Fruit fly (Drosophila melanogaster) Kc167 (cell line): Measurements from ENCODE around the gene Drsl3.

Experiments
- Myc ChIP-seq: fragments of >200 bp; optimal IDR thresholded peaks from 2 replicates; lab custom pipeline; 2017; ENCODE audit warnings: missing external identifiers
- Sin3A ChIP-seq: fragments of >200 bp; optimal IDR thresholded peaks from 2 replicates; lab custom pipeline; 2018; ENCODE audit warnings: missing external identifiers
- h ChIP-seq: fragments of >200 bp; optimal IDR thresholded peaks from 3 replicates; lab custom pipeline; 2018; ENCODE audit warnings: missing external identifiers
- insv ChIP-seq: fragments of >200 bp; optimal IDR thresholded peaks from 3 replicates; lab custom pipeline; 2018; ENCODE audit warnings: missing external identifiers
- psq ChIP-seq: fragments of >200 bp; optimal IDR thresholded peaks from 2 replicates; lab custom pipeline; 2017; ENCODE audit warnings: missing external identifiers
- ttk ChIP-seq: sonication (Bioruptor generic); optimal IDR thresholded peaks from 2 replicates; lab custom pipeline; 2017; ENCODE audit warnings: missing external identifiers

The Drsl3 gene

DNA sequence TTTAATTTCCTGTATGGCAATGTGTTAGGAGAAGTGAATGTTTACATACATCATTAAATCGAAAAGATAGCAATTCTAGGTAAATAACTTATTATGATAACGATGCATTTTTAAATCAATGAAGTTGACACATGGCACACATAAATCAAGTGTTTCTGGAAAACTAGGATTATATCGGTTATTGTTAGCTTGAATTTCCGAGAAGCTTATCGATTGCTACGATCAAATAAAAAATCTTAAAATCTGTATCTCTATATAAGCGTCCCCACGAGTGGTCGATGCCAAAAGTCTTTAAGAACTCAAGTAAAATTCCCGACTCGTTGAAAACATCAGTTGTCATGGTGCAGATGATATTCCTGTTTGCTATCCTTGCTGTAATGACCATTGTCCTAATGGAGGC is at the start of gene Drsl3:
Gene Drsl3, plus strand, starts transcription at position 301 of the 400 bp plus-strand sequence.
- TF ChIP-seq insv (lab: Kevin White, UChicago) (no peak), h (lab: Kevin White, UChicago) (no peak), Sin3A (lab: Kevin White, UChicago) (no peak), ttk (lab: Kevin White, UChicago) (no peak)

DNA sequence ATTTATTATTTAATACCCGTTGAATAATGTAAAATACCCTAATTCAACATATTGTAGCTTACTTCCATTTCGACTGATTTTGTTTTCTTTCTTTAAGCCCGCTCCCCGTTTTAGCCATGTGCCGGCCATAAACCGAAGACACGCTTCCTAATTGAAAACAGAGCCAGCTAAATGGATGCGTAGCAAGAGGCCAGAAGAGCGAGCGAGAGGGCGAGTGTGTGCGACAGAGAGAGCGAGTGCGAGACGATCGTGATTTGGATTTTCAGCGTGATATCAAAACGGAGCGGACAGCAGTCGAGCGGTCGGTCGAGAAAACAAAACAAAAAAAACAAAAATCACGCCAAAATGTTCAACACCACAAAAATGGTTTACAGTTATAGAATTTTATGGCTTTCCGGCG is 48.5 kb upstream of the Drsl3 start:
- no peak for TF ChIP-seq insv (lab: Kevin White, UChicago)

DNA sequence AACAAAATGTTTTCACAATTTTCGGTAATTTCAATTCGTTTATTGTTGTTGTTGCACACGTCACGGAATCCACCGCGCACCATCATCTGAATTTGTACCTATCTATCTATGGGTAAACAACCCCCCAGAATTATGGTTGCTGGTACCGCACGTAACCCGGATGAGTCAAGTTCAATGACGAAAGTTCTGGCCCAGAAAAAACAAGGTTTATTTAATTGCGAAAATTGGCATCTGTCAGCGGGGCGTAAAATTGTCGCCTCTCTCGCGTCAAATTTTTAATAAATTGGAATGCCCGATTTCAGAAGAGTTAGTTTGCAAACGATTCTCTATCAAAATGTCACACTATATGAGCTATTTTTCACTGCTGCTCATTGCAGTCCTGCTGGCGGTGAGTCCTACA is 46.6 kb upstream of the Drsl3 start, which contains the start of gene CG34265:
Gene CG34265, plus strand, starts transcription at position 301 of the 400 bp plus-strand sequence.
- no peak for TF ChIP-seq psq (lab: Kevin White, UChicago)
- no peak for TF ChIP-seq Sin3A (lab: Kevin White, UChicago)
- no peak for TF ChIP-seq ttk (lab: Kevin White, UChicago)
- no peak for TF ChIP-seq Myc (lab: Kevin White, UChicago)
- no peak for TF ChIP-seq h (lab: Kevin White, UChicago)

DNA sequence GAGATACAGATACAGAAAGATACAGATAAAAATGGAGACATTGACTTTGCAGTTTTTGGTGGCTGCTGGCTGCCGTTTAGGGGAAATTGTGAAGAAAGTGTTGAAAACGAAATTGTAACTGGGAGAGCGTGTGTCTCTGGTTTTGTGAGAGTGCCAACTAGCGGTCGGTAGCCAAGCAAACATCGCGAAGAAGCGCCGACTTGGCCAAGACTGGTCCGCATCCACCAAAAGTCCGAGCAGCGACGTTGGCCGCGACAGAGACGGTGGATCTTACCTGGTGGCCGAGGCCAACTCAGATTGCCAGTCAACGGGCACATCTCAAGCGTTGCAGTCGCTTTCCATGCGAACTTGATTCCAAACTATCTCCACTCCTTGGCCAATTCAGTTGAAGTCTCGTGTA is 44.1 kb upstream of the Drsl3 start, which contains the start of gene CG14960:
Gene CG14960, plus strand, starts transcription at position 301 of the 400 bp plus-strand sequence.
- TF ChIP-seq Sin3A (lab: Kevin White, UChicago) (no peak), Myc (lab: Kevin White, UChicago) (no peak), ttk (lab: Kevin White, UChicago) (no peak), psq (lab: Kevin White, UChicago) (no peak), insv (lab: Kevin White, UChicago) (no peak), h (lab: Kevin White, UChicago) (no peak)

DNA sequence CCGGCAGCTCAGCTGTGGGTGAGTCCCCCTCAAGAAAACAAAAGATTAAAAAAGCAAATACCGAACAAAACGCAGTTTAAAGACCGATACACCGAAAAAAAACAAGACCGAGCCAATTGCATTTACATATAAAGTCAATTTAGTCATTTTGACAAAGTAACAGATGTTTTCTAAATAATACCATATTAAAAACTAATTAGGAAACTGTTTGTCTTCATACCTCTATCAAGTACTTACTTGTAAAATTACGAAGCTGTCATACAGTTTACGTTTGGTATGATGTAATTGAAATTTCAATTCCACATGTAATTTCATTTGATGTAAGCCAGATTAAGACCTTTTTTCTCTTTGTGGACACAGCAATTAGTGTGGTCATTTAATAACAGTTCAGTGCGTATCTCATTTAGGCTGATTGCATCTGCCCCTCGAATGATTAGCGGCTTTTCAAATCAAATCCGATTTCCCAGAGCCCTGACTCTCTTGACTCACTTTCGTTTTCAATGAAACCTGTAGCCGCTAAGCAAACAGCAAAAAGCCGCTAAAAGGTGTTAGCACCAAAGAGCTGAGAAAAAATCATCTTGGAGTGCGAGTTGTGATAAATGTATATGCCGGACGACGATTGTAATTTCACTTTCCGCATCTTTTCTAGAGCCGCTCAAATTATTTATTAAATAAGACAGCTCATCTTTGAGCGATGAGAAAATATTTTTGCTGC is 40.2 kb upstream of the Drsl3 start:
- TF ChIP-seq insv (lab: Kevin White, UChicago) (no peak), psq (lab: Kevin White, UChicago) (no peak), Myc (lab: Kevin White, UChicago) (no peak), h (lab: Kevin White, UChicago) (no peak), ttk (lab: Kevin White, UChicago) (no peak), Sin3A (lab: Kevin White, UChicago) (no peak)

DNA sequence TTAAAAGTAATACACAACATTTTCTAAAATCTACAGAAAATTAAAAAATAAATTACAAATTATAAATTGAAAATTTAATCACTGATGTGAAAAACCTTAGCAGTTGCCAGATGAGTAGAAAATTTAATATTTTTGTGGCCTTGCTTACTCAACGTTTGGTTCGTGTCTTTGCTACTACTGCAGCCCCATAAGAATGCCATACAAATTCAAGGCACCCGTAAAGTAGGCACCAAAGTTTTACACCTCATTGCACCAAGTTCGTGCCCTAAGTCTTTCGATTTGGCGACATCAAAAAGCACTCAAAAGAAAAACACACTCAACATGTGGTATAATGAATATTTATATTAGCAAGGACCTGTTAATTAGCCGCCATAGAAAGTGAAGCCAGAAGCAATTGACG is 37.9 kb upstream of the Drsl3 start:
- TF ChIP-seq Myc (lab: Kevin White, UChicago) (no peak), insv (lab: Kevin White, UChicago) (no peak), Sin3A (lab: Kevin White, UChicago) (no peak), psq (lab: Kevin White, UChicago) (no peak), h (lab: Kevin White, UChicago) (no peak), ttk (lab: Kevin White, UChicago) (no peak)

DNA sequence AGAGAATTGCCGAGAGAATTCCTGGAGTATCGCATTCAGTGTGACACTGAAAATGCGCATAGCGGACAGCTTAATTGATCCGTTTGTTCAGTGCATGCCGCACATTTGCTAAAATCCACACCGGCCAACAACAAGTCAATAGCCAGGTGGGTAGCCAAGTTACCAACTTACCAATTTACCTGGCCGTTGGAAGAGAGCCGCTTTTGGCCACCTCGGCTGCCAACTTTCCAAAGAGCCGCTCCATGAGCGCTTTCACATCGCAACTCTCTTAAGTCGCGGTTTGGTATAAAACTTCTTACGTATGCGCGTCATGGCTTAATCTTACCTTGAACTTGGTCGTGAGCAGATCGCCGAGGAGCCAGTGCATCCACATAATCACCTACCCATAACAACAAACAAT is 34.9 kb upstream of the Drsl3 start, which contains the start of gene CG12017:
Gene CG12017, plus strand, starts transcription at position 310 of the 400 bp plus-strand sequence.
- TF ChIP-seq psq (lab: Kevin White, UChicago) (no peak), insv (lab: Kevin White, UChicago) (no peak), h (lab: Kevin White, UChicago) (no peak), Sin3A (lab: Kevin White, UChicago) (no peak)

DNA sequence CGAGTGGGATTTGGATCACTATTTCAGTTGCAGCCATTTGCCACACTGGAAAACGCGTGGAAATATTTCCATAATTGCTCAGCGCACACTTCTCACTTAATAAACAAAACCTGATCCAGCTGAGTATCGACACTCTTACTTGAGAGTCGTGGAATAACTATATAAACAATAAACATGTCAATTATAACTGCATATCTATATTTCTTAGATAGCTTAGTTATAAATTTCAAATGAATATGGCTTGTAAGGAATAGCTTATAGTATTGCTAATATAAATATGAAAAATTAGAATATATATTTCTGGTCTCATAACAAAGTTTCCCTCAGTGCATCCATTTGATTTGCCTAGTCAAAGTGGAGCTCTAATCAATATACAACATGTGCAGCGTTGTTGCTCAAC is 31.5 kb upstream of the Drsl3 start:
- no peak for TF ChIP-seq Sin3A (lab: Kevin White, UChicago)
- no peak for TF ChIP-seq Myc (lab: Kevin White, UChicago)
- no peak for TF ChIP-seq h (lab: Kevin White, UChicago)
- TF ChIP-seq ttk (lab: Kevin White, UChicago): no peak

DNA sequence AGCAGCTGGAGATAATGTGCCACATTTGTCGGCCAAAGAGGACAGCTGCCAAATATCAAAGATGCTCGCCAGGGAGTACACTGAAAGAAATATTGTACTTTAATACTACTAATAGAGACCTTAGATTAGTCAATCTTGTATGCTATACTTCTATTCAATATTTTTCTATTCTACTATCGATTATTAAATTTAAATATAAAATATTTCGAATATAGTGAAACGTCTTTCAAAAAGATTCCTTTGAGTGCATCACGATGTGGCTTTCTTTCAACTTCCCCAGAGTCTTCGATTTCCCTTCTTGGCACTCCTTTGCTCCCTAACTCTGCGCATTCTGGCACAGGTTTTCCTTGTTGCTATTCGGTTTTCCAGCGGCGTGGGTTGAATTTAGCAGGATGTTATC is 29.9 kb upstream of the Drsl3 start:
- no peak for TF ChIP-seq psq (lab: Kevin White, UChicago)
- TF ChIP-seq h (lab: Kevin White, UChicago): no peak
- TF ChIP-seq insv (lab: Kevin White, UChicago): no peak
- TF ChIP-seq ttk (lab: Kevin White, UChicago): no peak
- no peak for TF ChIP-seq Sin3A (lab: Kevin White, UChicago)
- no peak for TF ChIP-seq Myc (lab: Kevin White, UChicago)

DNA sequence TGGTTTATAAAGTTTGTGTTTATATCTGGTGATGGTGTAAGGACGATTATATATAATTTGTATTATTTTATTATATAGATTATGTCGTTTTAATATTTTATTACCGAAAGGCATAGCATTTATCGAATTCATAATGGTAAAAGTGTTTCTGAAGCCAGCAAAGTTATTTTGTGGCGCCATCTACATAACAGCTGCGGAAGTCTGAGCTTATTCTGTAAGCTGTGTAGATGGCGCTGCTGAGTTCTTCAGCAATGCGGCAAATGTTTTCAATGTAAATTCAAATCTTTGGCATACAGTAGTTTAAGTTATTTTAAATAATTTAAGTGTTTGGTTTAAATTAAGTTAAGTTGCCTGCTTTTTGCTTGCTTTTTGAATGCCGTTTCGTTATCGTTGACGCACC is 26.4 kb upstream of the Drsl3 start:
- no peak for TF ChIP-seq h (lab: Kevin White, UChicago)
- TF ChIP-seq insv (lab: Kevin White, UChicago): no peak
- TF ChIP-seq ttk (lab: Kevin White, UChicago): no peak
- TF ChIP-seq Myc (lab: Kevin White, UChicago): no peak
- no peak for TF ChIP-seq psq (lab: Kevin White, UChicago)
- TF ChIP-seq Sin3A (lab: Kevin White, UChicago): no peak

DNA sequence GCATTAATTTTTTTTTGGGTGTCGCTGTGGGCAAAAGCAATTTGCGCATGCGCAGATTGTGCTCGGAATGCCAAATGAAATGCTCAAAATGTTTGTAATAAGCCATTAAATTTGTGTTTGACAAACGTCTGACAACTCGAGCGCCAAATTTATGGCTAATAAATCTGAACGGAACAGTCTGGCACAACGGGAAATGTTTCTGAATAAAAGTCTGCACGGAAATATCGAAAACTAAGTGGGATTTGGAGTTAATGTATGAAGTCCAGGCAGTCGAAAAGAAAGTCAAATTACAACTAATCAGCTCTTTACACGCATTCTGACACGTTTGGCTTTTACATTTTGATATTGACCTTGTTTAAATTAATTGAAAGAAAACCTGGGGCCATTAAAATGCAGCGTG is 23.6 kb upstream of the Drsl3 start, which contains the start of gene CG12009:
Gene CG12009, plus strand, starts transcription at position 301 of the 400 bp plus-strand sequence.
- TF ChIP-seq Myc (lab: Kevin White, UChicago) (no peak), h (lab: Kevin White, UChicago) (no peak), insv (lab: Kevin White, UChicago) (no peak), ttk (lab: Kevin White, UChicago) (no peak), psq (lab: Kevin White, UChicago) (no peak), Sin3A (lab: Kevin White, UChicago) (no peak)

DNA sequence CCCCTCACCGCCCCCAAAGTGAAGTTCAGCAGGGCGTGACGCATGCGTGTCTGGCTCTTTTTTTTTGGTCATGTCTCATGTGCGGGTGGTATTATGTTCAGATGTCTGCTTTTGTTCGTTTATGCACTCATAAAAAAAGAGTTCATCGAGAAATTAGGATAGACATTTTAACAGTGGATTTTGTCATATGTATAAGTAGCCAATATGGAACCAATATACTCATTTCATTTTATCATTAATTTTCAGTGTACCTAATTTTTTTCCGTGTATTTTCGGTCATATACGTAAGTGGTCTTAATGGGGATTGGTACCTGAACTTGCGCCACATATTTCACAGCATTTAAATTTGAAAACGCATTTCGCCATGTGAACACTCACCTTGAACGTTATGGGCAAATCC is 14.5 kb upstream of the Drsl3 start:
- no peak for TF ChIP-seq h (lab: Kevin White, UChicago)
